Worm (Caenorhabditis elegans) whole organism, young adult: Measurements from ENCODE around the gene tftc-1.
"Not testable (repeated sequence)": the region's sequence is repeated elsewhere in the genome, so short reads cannot be mapped to it uniquely, and the experiment has no call there.

Experiments
- F37B4.10 ChIP-seq: fragments of 200-800 bp; sonication (Bioruptor generic); IDR thresholded peaks from 2 replicates; pipeline ENCODE4 v1.3.6; 2022; ENCODE audit warnings: missing genetic modification characterization, missing compliant biosample characterization
- F55B11.4 ChIP-seq: sonication (generic microtip); optimal IDR thresholded peaks from 2 replicates; lab custom pipeline; 2016; ENCODE audit warnings: missing compliant biosample characterization, missing genetic modification characterization, borderline replicate concordance; ENCODE audit not compliant: insufficient read depth
- F57C9.4 ChIP-seq: sonication (generic microtip); optimal IDR thresholded peaks from 2 replicates; lab custom pipeline; 2017; ENCODE audit warnings: mild to moderate bottlenecking, missing genetic modification characterization, missing compliant biosample characterization
- K12H6.12 ChIP-seq: fragments of 200-800 bp; sonication (Bioruptor generic); optimal IDR thresholded peaks from 2 replicates; lab custom pipeline; 2018; ENCODE audit warnings: mild to moderate bottlenecking, missing genetic modification characterization, missing compliant biosample characterization
- Y53G8AR.9 ChIP-seq: fragments of 200-800 bp; sonication (Bioruptor generic); conservative IDR thresholded peaks from 2 replicates; pipeline ENCODE4 v1.3.6; 2022; ENCODE audit warnings: missing genetic modification reagents, missing genetic modification characterization, missing compliant biosample characterization
- Y79H2A.3 ChIP-seq: fragments of 200-800 bp; sonication (Bioruptor generic); conservative IDR thresholded peaks from 2 replicates; pipeline ENCODE4 v1.3.6; 2022; ENCODE audit warnings: missing genetic modification reagents, missing genetic modification characterization, missing compliant biosample characterization
- ZK185.1 ChIP-seq: sonication (generic microtip); optimal IDR thresholded peaks from 2 replicates; lab custom pipeline; 2016; ENCODE audit warnings: mild to moderate bottlenecking, missing genetic modification characterization, missing compliant biosample characterization; ENCODE audit not compliant: poor library complexity, severe bottlenecking
- attf-3 ChIP-seq: fragments of 200-800 bp; sonication (Bioruptor generic); conservative IDR thresholded peaks from 2 replicates; pipeline ENCODE4 v1.3.6; 2022; ENCODE audit warnings: missing genetic modification reagents, missing genetic modification characterization, missing compliant biosample characterization
- attf-6 ChIP-seq: fragments of 200-800 bp; sonication (Bioruptor generic); IDR thresholded peaks from 2 replicates; pipeline ENCODE4 v1.3.6; 2022; ENCODE audit warnings: missing genetic modification reagents, missing genetic modification characterization, missing compliant biosample characterization
- cebp-1 ChIP-seq, 2 experiments: fragments of 200-800 bp in 1 of 2; sonication (Bioruptor generic) in 1 of 2; sonication (generic microtip) in 1 of 2; IDR thresholded peaks in 1 of 2; optimal IDR thresholded peaks in 1 of 2; 2 replicates each; pipeline versions ENCODE4 v1.3.6 to Lab custom; 2017 to 2022; ENCODE audit warnings: missing compliant biosample characterization in 2 of 2, missing genetic modification characterization in 2 of 2, mild to moderate bottlenecking in 1 of 2, missing genetic modification reagents in 1 of 2, moderate library complexity in 1 of 2
- cebp-2 ChIP-seq: fragments of 200-800 bp; sonication (Bioruptor generic); IDR thresholded peaks from 2 replicates; pipeline ENCODE4 v1.3.6; 2022; ENCODE audit warnings: missing genetic modification characterization, missing compliant biosample characterization
- ceh-91 ChIP-seq: fragments of 200-800 bp; sonication (Bioruptor generic); IDR thresholded peaks from 2 replicates; pipeline ENCODE4 v1.3.6; 2022; ENCODE audit warnings: missing genetic modification reagents, missing genetic modification characterization, missing compliant biosample characterization
- dox-1 ChIP-seq: fragments of 200-800 bp; sonication (Bioruptor generic); IDR thresholded peaks from 2 replicates; pipeline ENCODE4 v1.3.6; 2022; ENCODE audit warnings: missing genetic modification reagents, missing genetic modification characterization, missing compliant biosample characterization
- egl-44 ChIP-seq: fragments of 200-800 bp; sonication (Bioruptor generic); IDR thresholded peaks from 2 replicates; pipeline ENCODE4 v1.3.6; 2022; ENCODE audit warnings: missing genetic modification reagents, missing genetic modification characterization, missing compliant biosample characterization
- egrh-3 ChIP-seq: fragments of 200-800 bp; sonication (Bioruptor generic); IDR thresholded peaks from 2 replicates; pipeline ENCODE4 v1.3.6; 2022; ENCODE audit warnings: missing genetic modification reagents, missing genetic modification characterization, missing compliant biosample characterization
- ekl-4 ChIP-seq: fragments of 200-800 bp; sonication (Bioruptor generic); IDR thresholded peaks from 2 replicates; pipeline ENCODE4 v1.3.6; 2022; ENCODE audit warnings: missing genetic modification reagents, missing genetic modification characterization, missing compliant biosample characterization
- hmg-1.2 ChIP-seq: fragments of 200-800 bp; sonication (Bioruptor generic); IDR thresholded peaks from 2 replicates; pipeline ENCODE4 v1.3.6; 2022; ENCODE audit warnings: missing genetic modification reagents, missing genetic modification characterization, missing compliant biosample characterization
- lin-26 ChIP-seq: fragments of 200-800 bp; sonication (Bioruptor generic); IDR thresholded peaks from 2 replicates; pipeline ENCODE4 v1.3.6; 2022; ENCODE audit warnings: missing genetic modification reagents, missing genetic modification characterization, missing compliant biosample characterization
- madf-3 ChIP-seq: fragments of 200-800 bp; sonication (Bioruptor generic); IDR thresholded peaks from 2 replicates; pipeline ENCODE4 v1.3.6; 2022; ENCODE audit warnings: missing genetic modification reagents, missing genetic modification characterization, missing compliant biosample characterization
- madf-6 ChIP-seq: fragments of 200-800 bp; sonication (Bioruptor generic); IDR thresholded peaks from 2 replicates; pipeline ENCODE4 v1.3.6; 2022; ENCODE audit warnings: missing genetic modification reagents, missing genetic modification characterization, missing compliant biosample characterization
- mcd-1 ChIP-seq: fragments of 200-800 bp; sonication (Bioruptor generic); IDR thresholded peaks from 2 replicates; pipeline ENCODE4 v1.3.6; 2022; ENCODE audit warnings: missing genetic modification reagents, missing genetic modification characterization, missing compliant biosample characterization
- nfyb-1 ChIP-seq: fragments of 200-800 bp; sonication (Bioruptor generic); IDR thresholded peaks from 2 replicates; pipeline ENCODE4 v1.3.6; 2022; ENCODE audit warnings: missing genetic modification reagents, missing genetic modification characterization, missing compliant biosample characterization
- nhr-120 ChIP-seq: fragments of 200-800 bp; sonication (Bioruptor generic); IDR thresholded peaks from 2 replicates; pipeline ENCODE4 v1.3.6; 2022; ENCODE audit warnings: missing genetic modification characterization, missing compliant biosample characterization
- nhr-179 ChIP-seq: sonication (generic microtip); optimal IDR thresholded peaks from 2 replicates; lab custom pipeline; 2016; ENCODE audit warnings: mild to moderate bottlenecking, missing genetic modification characterization, missing compliant biosample characterization
- nhr-80 ChIP-seq: sonication (generic microtip); optimal IDR thresholded peaks from 2 replicates; lab custom pipeline; 2016; ENCODE audit warnings: missing genetic modification characterization, missing compliant biosample characterization
- nhr-90 ChIP-seq: sonication (generic microtip); optimal IDR thresholded peaks from 2 replicates; lab custom pipeline; 2016; ENCODE audit warnings: missing genotype, mild to moderate bottlenecking, missing genetic modification characterization, missing compliant biosample characterization
- pbrm-1 ChIP-seq: fragments of 200-800 bp; sonication (Bioruptor generic); IDR thresholded peaks from 2 replicates; pipeline ENCODE4 v1.3.6; 2022; ENCODE audit warnings: missing genetic modification reagents, missing genetic modification characterization, missing compliant biosample characterization
- repo-1 ChIP-seq: sonication (generic microtip); optimal IDR thresholded peaks from 2 replicates; lab custom pipeline; 2017; ENCODE audit warnings: mild to moderate bottlenecking, missing genetic modification characterization, missing compliant biosample characterization
- sdz-38 ChIP-seq: sonication (generic microtip); optimal IDR thresholded peaks from 2 replicates; lab custom pipeline; 2016; ENCODE audit warnings: missing genotype, missing genetic modification characterization, missing compliant biosample characterization
- sea-2 ChIP-seq: fragments of 200-800 bp; sonication (Bioruptor generic); IDR thresholded peaks from 2 replicates; pipeline ENCODE4 v1.3.6; 2022; ENCODE audit warnings: missing genetic modification characterization, missing compliant biosample characterization
- snpc-1.3 ChIP-seq: sonication (generic microtip); optimal IDR thresholded peaks from 2 replicates; lab custom pipeline; 2017; ENCODE audit warnings: missing genetic modification characterization, mild to moderate bottlenecking, missing compliant biosample characterization, antibody characterized with exemption, moderate library complexity, missing genotype, missing genetic modification reagents; ENCODE audit not compliant: insufficient read depth
- snpc-4 ChIP-seq, 5 experiments: fragments of 150-350 bp in 1 of 5; sonication (generic microtip) in 4 of 5; optimal IDR thresholded peaks; 2 replicates each; lab custom pipeline; 2014 to 2018; ENCODE audit warnings: missing genetic modification characterization in 5 of 5, missing biosample characterization in 3 of 5, antibody characterized with exemption in 2 of 5, mild to moderate bottlenecking in 2 of 5, missing compliant biosample characterization in 2 of 5, missing genotype in 2 of 5, moderate library complexity in 2 of 5, missing genetic modification reagents in 1 of 5
- zfh-2 ChIP-seq: fragments of 200-800 bp; sonication (Bioruptor generic); conservative IDR thresholded peaks from 2 replicates; pipeline ENCODE4 v1.3.6; 2022; ENCODE audit warnings: missing genetic modification reagents, missing genetic modification characterization, missing compliant biosample characterization
- zim-3 ChIP-seq: sonication (generic microtip); optimal IDR thresholded peaks from 2 replicates; lab custom pipeline; 2017; ENCODE audit warnings: mild to moderate bottlenecking, missing genetic modification characterization, moderate library complexity, missing compliant biosample characterization
- ztf-22 ChIP-seq: fragments of 200-800 bp; sonication (Bioruptor generic); optimal IDR thresholded peaks from 2 replicates; lab custom pipeline; 2018; ENCODE audit warnings: mild to moderate bottlenecking, missing genetic modification characterization, moderate library complexity, missing compliant biosample characterization
- ztf-26 ChIP-seq: sonication (generic microtip); optimal IDR thresholded peaks from 2 replicates; lab custom pipeline; 2017; ENCODE audit warnings: missing genetic modification characterization, missing compliant biosample characterization
- ztf-6 ChIP-seq: fragments of 200-800 bp; sonication (Bioruptor generic); IDR thresholded peaks from 2 replicates; pipeline ENCODE4 v1.3.6; 2022; ENCODE audit warnings: missing genetic modification reagents, missing genetic modification characterization, missing compliant biosample characterization

Gene tftc-1

ce11 chrIV:2393023-2393422, 44.0 kb downstream of the tftc-1 start:
- no peak for TF ChIP-seq pbrm-1 (GFP tag; lab: Robert Waterston, UW)
- 0 out of 2 replicates have a peak, but pooled peaks have one; percentile 15 for TF ChIP-seq egrh-3
- peak; percentile 62 for TF ChIP-seq zfh-2 (GFP tag; lab: Robert Waterston, UW)

DNA sequence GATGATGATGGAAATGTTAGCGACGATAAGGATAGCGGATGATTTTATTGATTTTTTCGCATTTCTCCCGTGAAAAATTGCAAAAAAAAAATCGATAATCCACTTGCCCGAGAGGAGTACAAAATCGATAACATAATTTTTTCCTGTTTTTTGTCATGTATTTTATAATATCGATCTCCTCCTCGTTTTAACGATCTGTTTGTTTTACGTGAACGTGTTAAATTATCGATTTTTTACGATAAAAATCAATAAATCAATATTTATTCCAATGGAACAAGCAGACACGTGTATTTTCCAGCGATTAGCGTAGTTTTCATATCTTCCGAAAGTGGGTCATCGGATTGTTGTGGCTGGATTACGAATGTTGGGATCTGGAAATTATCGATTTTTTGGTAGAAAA, 46.9 kb downstream of the tftc-1 start:
- TF ChIP-seq ceh-91 (GFP tag; lab: Robert Waterston, UW) (no peak), hmg-1.2 (GFP tag; lab: Robert Waterston, UW) (no peak), Y79H2A.3 (GFP tag; lab: Robert Waterston, UW) (no peak), ztf-6 (GFP tag; lab: Robert Waterston, UW) (no peak), snpc-1.3 (tag; lab: Kevin White, UChicago) (no peak), zim-3 (tag; lab: Kevin White, UChicago) (no peak), sea-2 (GFP tag; lab: Robert Waterston, UW) (no peak), sdz-38 (tag; lab: Kevin White, UChicago) (no peak), nhr-179 (tag; lab: Kevin White, UChicago) (no peak), F55B11.4 (tag; lab: Kevin White, UChicago) (no peak), madf-3 (GFP tag; lab: Robert Waterston, UW) (no peak), nhr-80 (tag; lab: Kevin White, UChicago) (no peak), ztf-26 (no peak), F37B4.10 (GFP tag; lab: Robert Waterston, UW) (no peak), attf-6 (GFP tag; lab: Robert Waterston, UW) (no peak), cebp-2 (GFP tag; lab: Robert Waterston, UW) (no peak), snpc-4 (GFP tag; optimal IDR thresholded peaks at IDR 0.05; lab: Kevin White, UChicago) (no peak), snpc-4 (tag; optimal IDR thresholded peaks at IDR 0.05; lab: Kevin White, UChicago) (no peak), ztf-22 (GFP tag; lab: Kevin White, UChicago) (no peak)

- 0 out of 2 replicates have a peak, but pooled peaks have one; percentile 30 for TF ChIP-seq mcd-1
- not testable (repeated sequence) for TF ChIP-seq snpc-4 (GFP tag; optimal IDR thresholded peaks at IDR 0.05; lab: Kevin White, UChicago)
- peak in 1 of 4 experiments; percentile 58 for TF ChIP-seq snpc-4 (tag; optimal IDR thresholded peaks at IDR 0.05; lab: Kevin White, UChicago)
- TF ChIP-seq ekl-4 (GFP tag; lab: Robert Waterston, UW) = 0 out of 2 replicates have a peak, but pooled peaks have one; percentile 33
- TF ChIP-seq hmg-1.2 (GFP tag; lab: Robert Waterston, UW) = peak; percentile 16; the same call in 1 of the 2 replicates
- peak; percentile 33; the same call in 1 of the 2 replicates for TF ChIP-seq madf-6
- TF ChIP-seq lin-26 = peak; percentile 71
- peak; percentile 23; the same call in 1 of the 2 replicates for TF ChIP-seq egrh-3
- 0 out of 2 replicates have a peak, but pooled peaks have one; percentile 35 for TF ChIP-seq zfh-2 (GFP tag; lab: Robert Waterston, UW)
These were observed 48.1 kb downstream of the tftc-1 start for ce11 chrIV:2397145-2397544.

- TF ChIP-seq attf-3 (GFP tag; lab: Robert Waterston, UW) (0 out of 2 replicates have a peak, but pooled peaks have one; percentile 18), dox-1 (GFP tag; lab: Robert Waterston, UW) (0 out of 2 replicates have a peak, but pooled peaks have one; percentile 6), nhr-90 (tag; lab: Kevin White, UChicago) (no peak), egrh-3 (peak; percentile 73; the same call in 1 of the 2 replicates), repo-1 (tag; lab: Kevin White, UChicago) (no peak), snpc-4 (GFP tag; optimal IDR thresholded peaks at IDR 0.05; lab: Kevin White, UChicago) (no peak), snpc-4 (tag; optimal IDR thresholded peaks at IDR 0.05; lab: Kevin White, UChicago) (no peak), F57C9.4 (no peak), madf-3 (GFP tag; lab: Robert Waterston, UW) (0 out of 2 replicates have a peak, but pooled peaks have one; percentile 7), cebp-1 (GFP tag; IDR thresholded peaks at IDR 0.05; lab: Robert Waterston, UW) (no peak), cebp-1 (tag; optimal IDR thresholded peaks at IDR 0.05; lab: Kevin White, UChicago) (no peak), nhr-120 (GFP tag; lab: Robert Waterston, UW) (no peak), zfh-2 (GFP tag; lab: Robert Waterston, UW) (peak; percentile 81), F37B4.10 (GFP tag; lab: Robert Waterston, UW) (peak; percentile 70; the same call in 1 of the 2 replicates), K12H6.12 (no peak), nfyb-1 (GFP tag; lab: Robert Waterston, UW) (no peak), ZK185.1 (no peak), Y53G8AR.9 (GFP tag; lab: Robert Waterston, UW) (no peak), egl-44 (GFP tag; lab: Robert Waterston, UW) (0 out of 2 replicates have a peak, but pooled peaks have one; percentile 54)
These were observed 49.2 kb downstream of the tftc-1 start for ce11 chrIV:2398317-2398716.
